Fruit fly (Drosophila melanogaster): ENCODE results near the gene CG31041.
A peak's percentile ranks its signal among the peaks of the same experiment; 100 is the strongest.

The CG31041 gene

dm6 chr3R:29618515-29619157 lies 27.9 kb upstream of the CG31041 start, which contains the start of gene CG1907 (continued):
- no peak for TF ChIP-seq N (GFP tag; optimal IDR thresholded peaks at IDR 0.05)
- peak; percentile 99 for TF ChIP-seq HLH106 (tag; optimal IDR thresholded peaks at IDR 0.05)
- TF ChIP-seq lola (GFP tag; optimal IDR thresholded peaks at IDR 0.05): no peak

dm6 chr3R:29617709-29618212 lies 27.1 kb upstream of the CG31041 start:
- TF ChIP-seq Rel (GFP tag; optimal IDR thresholded peaks at IDR 0.05): no peak
- peak; percentile 66 for TF ChIP-seq Rel (tag; optimal IDR thresholded peaks at IDR 0.05)
- no peak for TF ChIP-seq CrebA (GFP tag; optimal IDR thresholded peaks at IDR 0.05; ENCODE audit: borderline replicate concordance)

dm6 chr3R:29617197-29617596 lies 26.5 kb upstream of the CG31041 start:
- TF ChIP-seq fru (GFP tag; optimal IDR thresholded peaks at IDR 0.05) (peak; percentile 4), foxo (GFP tag; optimal IDR thresholded peaks at IDR 0.05) (peak in 1 of 2 experiments; percentile 3), Sp1 (GFP tag; optimal IDR thresholded peaks at IDR 0.05) (peak; percentile 15), pan (optimal IDR thresholded peaks at IDR 0.05) (no peak), psq (GFP tag; optimal IDR thresholded peaks at IDR 0.05) (no peak), h (GFP tag; optimal IDR thresholded peaks at IDR 0.05) (peak; percentile 43), Hnf4 (GFP tag; optimal IDR thresholded peaks at IDR 0.05) (no peak), sage (GFP tag; optimal IDR thresholded peaks at IDR 0.05) (no peak), rgr (GFP tag; optimal IDR thresholded peaks at IDR 0.05) (peak; percentile 30), lola (GFP tag; optimal IDR thresholded peaks at IDR 0.05) (no peak), Dfd (GFP tag; optimal IDR thresholded peaks at IDR 0.05) (no peak), OdsH (GFP tag; optimal IDR thresholded peaks at IDR 0.05) (peak; percentile 33), Hr78 (GFP tag; optimal IDR thresholded peaks at IDR 0.05) (no peak), dl (GFP tag; optimal IDR thresholded peaks at IDR 0.05; ENCODE audit: insufficient read depth in 1 of 2, partially characterized antibody in 2 of 2) (no peak), HLH106 (tag; optimal IDR thresholded peaks at IDR 0.05) (peak; percentile 59)

- TF ChIP-seq Dif (GFP tag; optimal IDR thresholded peaks at IDR 0.05; ENCODE audit: partially characterized antibody) (no peak), CG9705 (GFP tag; optimal IDR thresholded peaks at IDR 0.05) (no peak), ey (GFP tag; optimal IDR thresholded peaks at IDR 0.05) (no peak), dmrt93B (GFP tag; optimal IDR thresholded peaks at IDR 0.05) (no peak), CrebA (GFP tag; optimal IDR thresholded peaks at IDR 0.05; ENCODE audit: borderline replicate concordance) (no peak), jim (GFP tag; optimal IDR thresholded peaks at IDR 0.05) (no peak), Vsx2 (GFP tag; optimal IDR thresholded peaks at IDR 0.05; ENCODE audit: partially characterized antibody) (no peak), sage (GFP tag; optimal IDR thresholded peaks at IDR 0.05) (no peak), foxo (GFP tag; optimal IDR thresholded peaks at IDR 0.05) (no peak), GATAd (GFP tag; optimal IDR thresholded peaks at IDR 0.05) (no peak), woc (GFP tag; optimal IDR thresholded peaks at IDR 0.05) (no peak), CG32264 (GFP tag; optimal IDR thresholded peaks at IDR 0.05) (no peak), N (GFP tag; optimal IDR thresholded peaks at IDR 0.05) (no peak)
These were observed 20.3 kb upstream of the CG31041 start for dm6 chr3R:29610958-29611357.

- TF ChIP-seq dsf (GFP tag; optimal IDR thresholded peaks at IDR 0.05; ENCODE audit: borderline replicate concordance) (no peak), Hr78 (GFP tag; optimal IDR thresholded peaks at IDR 0.05) (no peak), Rel (GFP tag; optimal IDR thresholded peaks at IDR 0.05) (no peak), Rel (tag; optimal IDR thresholded peaks at IDR 0.05) (no peak), Hnf4 (GFP tag; optimal IDR thresholded peaks at IDR 0.05) (no peak), rgr (GFP tag; optimal IDR thresholded peaks at IDR 0.05) (no peak), Sp1 (GFP tag; optimal IDR thresholded peaks at IDR 0.05) (no peak), Vsx2 (GFP tag; optimal IDR thresholded peaks at IDR 0.05; ENCODE audit: partially characterized antibody) (no peak), Abd-B (GFP tag; optimal IDR thresholded peaks at IDR 0.05) (no peak)
These were observed 17.5 kb upstream of the CG31041 start, which contains the start of gene Diedel2 for dm6 chr3R:29608177-29608576. Diedel2 (plus strand) TSS chr3R:29608477.

Data from whole organism, wandering third instar larva.